Fruit fly (Drosophila melanogaster): ENCODE results near the gene ebo.

dm6 chrX:456959-457358 is 19.4 kb downstream of the ebo start:
- TF ChIP-seq N (GFP tag; optimal IDR thresholded peaks at IDR 0.05) (no peak), pan (optimal IDR thresholded peaks at IDR 0.05) (no peak), Abd-B (GFP tag; optimal IDR thresholded peaks at IDR 0.05) (no peak), sv (GFP tag; optimal IDR thresholded peaks at IDR 0.05) (no peak), Vsx2 (GFP tag; optimal IDR thresholded peaks at IDR 0.05; ENCODE audit: partially characterized antibody) (no peak), Myc (optimal IDR thresholded peaks at IDR 0.05) (no peak), usp (GFP tag; optimal IDR thresholded peaks at IDR 0.05) (no peak), Sp1 (GFP tag; optimal IDR thresholded peaks at IDR 0.05) (no peak), psq (GFP tag; optimal IDR thresholded peaks at IDR 0.05) (no peak)
